Worm (Caenorhabditis elegans) whole organism, late embryonic: Measurements from ENCODE around the gene Y17G9B.4.

Experiments used
- F13H6.1 ChIP-seq: sonication (generic microtip); optimal IDR thresholded peaks from 2 replicates; lab custom pipeline; 2016; ENCODE audit warnings: missing genetic modification characterization, missing compliant biosample characterization
- ama-1 ChIP-seq: fragments of 150-350 bp; optimal IDR thresholded peaks from 2 replicates; lab custom pipeline; 2014
- ceh-14 ChIP-seq: sonication (generic microtip); optimal IDR thresholded peaks from 2 replicates; lab custom pipeline; 2016; ENCODE audit warnings: missing genotype, missing genetic modification characterization, missing compliant biosample characterization
- ceh-9 ChIP-seq: sonication (generic microtip); optimal IDR thresholded peaks from 2 replicates; lab custom pipeline; 2016; ENCODE audit warnings: mild to moderate bottlenecking, missing genetic modification characterization, inconsistent platforms, missing compliant biosample characterization
- elt-2 ChIP-seq: sonication (generic microtip); optimal IDR thresholded peaks from 2 replicates; lab custom pipeline; 2016; ENCODE audit warnings: missing genetic modification reagents, missing genetic modification characterization, missing compliant biosample characterization
- hlh-13 ChIP-seq: fragments of 200-800 bp; sonication (Bioruptor generic); optimal IDR thresholded peaks from 2 replicates; lab custom pipeline; 2018; ENCODE audit warnings: mild to moderate bottlenecking, missing genetic modification characterization, missing compliant biosample characterization
- hlh-6 ChIP-seq: sonication (generic microtip); optimal IDR thresholded peaks from 2 replicates; lab custom pipeline; 2016; ENCODE audit warnings: missing genotype, missing genetic modification characterization, missing compliant biosample characterization
- nfya-1 ChIP-seq: sonication (generic microtip); optimal IDR thresholded peaks from 2 replicates; lab custom pipeline; 2017; ENCODE audit warnings: missing genetic modification characterization, mild to moderate bottlenecking, missing compliant biosample characterization, antibody characterized with exemption, moderate library complexity
- ref-2 ChIP-seq: sonication (generic microtip); optimal IDR thresholded peaks from 2 replicates; lab custom pipeline; 2016; ENCODE audit warnings: missing genetic modification characterization, missing compliant biosample characterization
- tbx-7 ChIP-seq: sonication (generic microtip); optimal IDR thresholded peaks from 2 replicates; lab custom pipeline; 2016; ENCODE audit warnings: missing genotype, missing genetic modification characterization, missing compliant biosample characterization
- ttx-3 ChIP-seq: sonication (generic microtip); optimal IDR thresholded peaks from 2 replicates; lab custom pipeline; 2016; ENCODE audit warnings: missing genetic modification reagents, missing genetic modification characterization, missing compliant biosample characterization
- unc-3 ChIP-seq, 2 experiments: fragments of 200-800 bp in 1 of 2; sonication (Bioruptor generic) in 1 of 2; sonication (generic microtip) in 1 of 2; conservative IDR thresholded peaks in 1 of 2; optimal IDR thresholded peaks in 1 of 2; 2 replicates each; pipeline versions ENCODE4 v1.3.6 to Lab custom; 2016 to 2022; ENCODE audit warnings: missing compliant biosample characterization in 2 of 2, missing genetic modification characterization in 2 of 2, missing genetic modification reagents in 1 of 2
- unc-42 ChIP-seq: sonication (generic microtip); optimal IDR thresholded peaks from 2 replicates; lab custom pipeline; 2016; ENCODE audit warnings: missing genotype, missing genetic modification characterization, missing compliant biosample characterization

- TF ChIP-seq tbx-7 (tag; lab: Kevin White, UChicago) = no peak
- TF ChIP-seq elt-2 (tag; lab: Kevin White, UChicago) = no peak
- TF ChIP-seq hlh-13 (GFP tag; lab: Kevin White, UChicago) = no peak
- no peak for TF ChIP-seq ceh-9 (tag; lab: Kevin White, UChicago)
- no peak for TF ChIP-seq ttx-3
- no peak for TF ChIP-seq F13H6.1 (tag; lab: Kevin White, UChicago)
- TF ChIP-seq ama-1 = no peak
- no peak for TF ChIP-seq unc-3 (GFP tag; conservative IDR thresholded peaks at IDR 0.05; lab: Robert Waterston, UW)
- no peak for TF ChIP-seq unc-3 (tag; optimal IDR thresholded peaks at IDR 0.05; lab: Kevin White, UChicago)
- TF ChIP-seq ceh-14 (tag; lab: Kevin White, UChicago) = no peak
- TF ChIP-seq nfya-1 = no peak
- no peak for TF ChIP-seq unc-42 (tag; lab: Kevin White, UChicago)
- TF ChIP-seq ref-2 (tag; lab: Kevin White, UChicago) = no peak
- no peak for TF ChIP-seq hlh-6 (tag; lab: Kevin White, UChicago)
These were observed 48.0 kb upstream of the Y17G9B.4 start, which contains the start of gene ogdh-1 for ce11 chrIV:4703911-4704310.
